Fruit fly (Drosophila melanogaster): ENCODE results near the gene TfIIB.
A peak's percentile ranks its signal among the peaks of the same experiment; 100 is the strongest.

TfIIB gene

DNA sequence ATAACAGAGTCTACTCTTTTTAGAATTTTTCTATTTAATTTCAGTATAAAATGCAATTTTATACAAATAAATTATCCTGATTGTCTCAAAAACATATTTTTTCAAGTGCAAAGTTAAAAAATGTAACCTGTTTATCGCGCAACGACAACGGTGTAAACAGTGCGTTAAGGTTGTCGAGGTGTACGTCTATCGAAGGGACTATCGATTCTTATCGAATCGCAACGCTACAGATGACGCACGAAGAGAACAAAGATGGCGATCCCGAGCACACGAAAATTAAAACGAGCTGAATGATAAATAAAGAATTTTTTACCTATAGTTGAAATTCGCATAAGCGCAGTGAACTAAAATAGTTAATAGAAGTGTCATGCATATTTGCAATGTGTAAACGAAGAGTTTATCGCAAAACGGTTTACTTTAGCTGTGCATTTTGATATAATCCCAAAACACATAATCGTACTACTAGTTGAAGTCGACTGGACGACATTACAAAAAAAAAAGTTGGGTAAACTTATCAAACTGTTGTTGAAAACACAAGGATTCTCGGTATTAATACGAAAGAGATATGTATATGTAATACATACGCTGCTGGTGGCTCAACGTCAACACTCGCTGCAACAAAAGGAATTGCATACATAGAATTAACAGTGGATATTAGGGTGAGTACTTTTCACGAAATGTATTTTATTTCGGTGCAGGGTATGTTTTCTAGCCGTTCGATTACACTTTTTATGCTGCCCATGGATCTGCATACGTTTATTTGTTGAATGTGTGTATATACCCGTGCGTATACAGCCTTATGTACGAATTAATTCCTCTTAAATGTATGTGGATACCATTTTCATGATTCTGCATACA lies 43.0 kb upstream of the TfIIB start, which contains the start of gene da (continued):
- TF ChIP-seq CG12769 (tag; optimal IDR thresholded peaks at IDR 0.05) (no peak), CG7745 (tag; optimal IDR thresholded peaks at IDR 0.05) (no peak), Ada2b (GFP tag; IDR thresholded peaks at IDR 0.05) (peak; percentile 61), pum (GFP tag; optimal IDR thresholded peaks at IDR 0.05) (peak; percentile 56), bigmax (GFP tag; optimal IDR thresholded peaks at IDR 0.05) (peak; percentile 32), C15 (GFP tag; IDR thresholded peaks at IDR 0.05) (no peak), CG16815 (GFP tag; optimal IDR thresholded peaks at IDR 0.05) (peak; percentile 19), sens-2 (GFP tag; IDR thresholded peaks at IDR 0.05) (no peak), GATAe (GFP tag; conservative IDR thresholded peaks at IDR 0.05) (no peak), abd-A (tag; optimal IDR thresholded peaks at IDR 0.05) (no peak), CTCF (GFP tag; optimal IDR thresholded peaks at IDR 0.05) (no peak), klu (GFP tag; IDR thresholded peaks at IDR 0.05) (no peak), insv (GFP tag; optimal IDR thresholded peaks at IDR 0.05) (no peak), ttk (GFP tag; IDR thresholded peaks at IDR 0.05) (0 out of 2 replicates have a peak, but pooled peaks have one; percentile 19), az2 (GFP tag; optimal IDR thresholded peaks at IDR 0.05) (peak; percentile 68), corto (GFP tag; optimal IDR thresholded peaks at IDR 0.05) (no peak), tin (GFP tag; optimal IDR thresholded peaks at IDR 0.05) (peak; percentile 62), dmrt11E (tag; optimal IDR thresholded peaks at IDR 0.05) (peak; percentile 65), H15 (GFP tag; IDR thresholded peaks at IDR 0.05) (0 out of 3 replicates have a peak, but pooled peaks have one; percentile 13), CG2199 (GFP tag; IDR thresholded peaks at IDR 0.05) (0 out of 3 replicates have a peak, but pooled peaks have one; percentile 68), CG33213 (GFP tag; optimal IDR thresholded peaks at IDR 0.05) (peak; percentile 22), chm (GFP tag; IDR thresholded peaks at IDR 0.05) (peak; percentile 55), CG2120 (GFP tag; optimal IDR thresholded peaks at IDR 0.05) (peak; percentile 79), sob (GFP tag; IDR thresholded peaks at IDR 0.05) (peak; percentile 62; the same call in 1 of the 2 replicates), run (tag; optimal IDR thresholded peaks at IDR 0.05) (no peak), Rfx (GFP tag; IDR thresholded peaks at IDR 0.05) (peak; percentile 75), amos (GFP tag; IDR thresholded peaks at IDR 0.05; ENCODE audit: partially characterized antibody) (peak; percentile 66; the same call in 1 of the 2 replicates), CG7271 (tag; optimal IDR thresholded peaks at IDR 0.05) (peak; percentile 3), Atf-2 (GFP tag; optimal IDR thresholded peaks at IDR 0.05) (no peak), ERR (GFP tag; optimal IDR thresholded peaks at IDR 0.05) (no peak), repo (GFP tag; optimal IDR thresholded peaks at IDR 0.05) (no peak), CG12155 (GFP tag; optimal IDR thresholded peaks at IDR 0.05) (peak; percentile 50), Atf3 (GFP tag; optimal IDR thresholded peaks at IDR 0.05) (peak; percentile 72), bowl (GFP tag; IDR thresholded peaks at IDR 0.05) (no peak), Trl (optimal IDR thresholded peaks at IDR 0.05) (no peak), Trl (GFP tag; optimal IDR thresholded peaks at IDR 0.05) (peak; percentile 47), unc-4 (GFP tag; IDR thresholded peaks at IDR 0.05; ENCODE audit: partially characterized antibody) (peak; percentile 54; the same call in 1 of the 2 replicates), Nf-YB (GFP tag; optimal IDR thresholded peaks at IDR 0.05) (peak; percentile 38), ase (GFP tag; IDR thresholded peaks at IDR 0.05) (peak; percentile 42; the same call in 1 of the 3 replicates), H2.0 (GFP tag; IDR thresholded peaks at IDR 0.05) (peak; percentile 60), ara (GFP tag; IDR thresholded peaks at IDR 0.05) (no peak), Optix (GFP tag; IDR thresholded peaks at IDR 0.05) (no peak), Antp (GFP tag; optimal IDR thresholded peaks at IDR 0.05) (peak; percentile 57), crp (GFP tag; optimal IDR thresholded peaks at IDR 0.05) (peak in 1 of 2 experiments; percentile 55), Neu2 (GFP tag; optimal IDR thresholded peaks at IDR 0.05; ENCODE audit: borderline replicate concordance) (no peak), trem (tag; optimal IDR thresholded peaks at IDR 0.05) (peak; percentile 59), so (GFP tag; IDR thresholded peaks at IDR 0.05) (no peak), Nf-YC (tag; optimal IDR thresholded peaks at IDR 0.05) (peak; percentile 52), Taf1 (GFP tag; IDR thresholded peaks at IDR 0.05) (no peak), toy (GFP tag; IDR thresholded peaks at IDR 0.05) (no peak)
